Fruit fly (Drosophila melanogaster): ENCODE measurements around the gene IFT57.

Gene IFT57

DNA sequence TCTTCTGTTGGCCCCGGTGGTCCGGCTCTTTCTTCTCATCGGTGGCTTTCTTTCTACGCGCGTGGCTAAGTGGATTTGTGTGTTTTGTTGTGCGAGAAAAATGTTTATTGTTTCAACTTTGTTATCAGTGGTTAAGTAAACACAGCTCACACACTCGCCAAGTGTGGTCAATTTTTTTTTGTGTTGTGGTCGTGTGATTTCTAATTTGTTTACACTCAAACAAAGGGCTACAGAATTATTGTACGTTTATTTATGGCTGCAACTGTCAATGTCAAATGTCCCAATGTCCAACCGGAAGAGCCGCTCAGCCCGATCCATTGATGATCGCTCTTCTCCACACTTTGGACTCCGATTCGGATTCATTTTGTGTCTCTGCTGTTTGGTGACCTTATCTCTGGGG is 40.0 kb downstream of the IFT57 start:
- peak; percentile 52 for TF ChIP-seq ac (GFP tag; optimal IDR thresholded peaks at IDR 0.05)
- TF ChIP-seq dpn (GFP tag; optimal IDR thresholded peaks at IDR 0.05) = no peak
- TF ChIP-seq D (optimal IDR thresholded peaks at IDR 0.05) = peak; percentile 2
- TF ChIP-seq D (GFP tag; optimal IDR thresholded peaks at IDR 0.05) = no peak
- TF ChIP-seq MTF-1 (GFP tag; optimal IDR thresholded peaks at IDR 0.05; ENCODE audit: borderline replicate concordance) = peak; percentile 7
- peak; percentile 47 for TF ChIP-seq dmrt11E (tag; optimal IDR thresholded peaks at IDR 0.05)
- peak; percentile 29 for TF ChIP-seq CG9727 (GFP tag; optimal IDR thresholded peaks at IDR 0.05)
- peak; percentile 1 for TF ChIP-seq CG2116 (GFP tag; optimal IDR thresholded peaks at IDR 0.05)
- peak in 1 of 2 experiments; percentile 12 for TF ChIP-seq bsh (GFP tag; optimal IDR thresholded peaks at IDR 0.05)
- peak; percentile 58 for TF ChIP-seq fd102C (GFP tag; optimal IDR thresholded peaks at IDR 0.05)
- TF ChIP-seq Eip74EF (GFP tag; optimal IDR thresholded peaks at IDR 0.05) = peak in 1 of 2 experiments; percentile 6
- peak; percentile 1 for TF ChIP-seq CG17568 (GFP tag; optimal IDR thresholded peaks at IDR 0.05)
- peak; percentile 48 for TF ChIP-seq CG1233 (GFP tag; optimal IDR thresholded peaks at IDR 0.05)
- no peak for TF ChIP-seq bbx (GFP tag; IDR thresholded peaks at IDR 0.05; ENCODE audit: partially characterized antibody)
- peak in 1 of 2 experiments; percentile 49 for TF ChIP-seq tll (GFP tag; optimal IDR thresholded peaks at IDR 0.05)
- no peak for TF ChIP-seq CG32772 (GFP tag; IDR thresholded peaks at IDR 0.05)
- TF ChIP-seq CG15601 (tag; optimal IDR thresholded peaks at IDR 0.05) = peak; percentile 0
- TF ChIP-seq CG15479 (GFP tag; optimal IDR thresholded peaks at IDR 0.05) = peak; percentile 32
- peak; percentile 46 for TF ChIP-seq odd (GFP tag; optimal IDR thresholded peaks at IDR 0.05)
- no peak for TF ChIP-seq CG14441 (GFP tag; IDR thresholded peaks at IDR 0.05)
- no peak for TF ChIP-seq caup (GFP tag; optimal IDR thresholded peaks at IDR 0.05; ENCODE audit: severe bottlenecking)
- TF ChIP-seq Trl (optimal IDR thresholded peaks at IDR 0.05) = no peak
- peak; percentile 20 for TF ChIP-seq Trl (GFP tag; optimal IDR thresholded peaks at IDR 0.05)
- TF ChIP-seq CG15696 (tag; optimal IDR thresholded peaks at IDR 0.05) = peak; percentile 72
- peak; percentile 29; the same call in 1 of the 2 replicates for TF ChIP-seq chm (GFP tag; IDR thresholded peaks at IDR 0.05)
- peak; percentile 8 for TF ChIP-seq sens (GFP tag)
- peak; percentile 0 for TF ChIP-seq Vsx1 (GFP tag; optimal IDR thresholded peaks at IDR 0.05)
- peak; percentile 33 for TF ChIP-seq CG7745 (tag; optimal IDR thresholded peaks at IDR 0.05)
- peak; percentile 29 for TF ChIP-seq CG2875 (GFP tag; optimal IDR thresholded peaks at IDR 0.05)
- TF ChIP-seq Jarid2 (GFP tag; optimal IDR thresholded peaks at IDR 0.05) = peak; percentile 8
- TF ChIP-seq Sry-β (GFP tag; optimal IDR thresholded peaks at IDR 0.05) = peak; percentile 3
- peak; percentile 59 for TF ChIP-seq CG33557 (GFP tag; optimal IDR thresholded peaks at IDR 0.05)
- TF ChIP-seq CG2202 (tag; optimal IDR thresholded peaks at IDR 0.05) = peak; percentile 54
- peak; percentile 6 for TF ChIP-seq CG14710 (tag; optimal IDR thresholded peaks at IDR 0.05)
- TF ChIP-seq her (GFP tag; optimal IDR thresholded peaks at IDR 0.05) = no peak
- TF ChIP-seq phol (tag; optimal IDR thresholded peaks at IDR 0.05) = no peak
- peak; percentile 77 for TF ChIP-seq CG8388 (GFP tag; optimal IDR thresholded peaks at IDR 0.05)
- TF ChIP-seq lola (GFP tag; optimal IDR thresholded peaks at IDR 0.05) = peak in 1 of 3 experiments; percentile 22

DNA sequence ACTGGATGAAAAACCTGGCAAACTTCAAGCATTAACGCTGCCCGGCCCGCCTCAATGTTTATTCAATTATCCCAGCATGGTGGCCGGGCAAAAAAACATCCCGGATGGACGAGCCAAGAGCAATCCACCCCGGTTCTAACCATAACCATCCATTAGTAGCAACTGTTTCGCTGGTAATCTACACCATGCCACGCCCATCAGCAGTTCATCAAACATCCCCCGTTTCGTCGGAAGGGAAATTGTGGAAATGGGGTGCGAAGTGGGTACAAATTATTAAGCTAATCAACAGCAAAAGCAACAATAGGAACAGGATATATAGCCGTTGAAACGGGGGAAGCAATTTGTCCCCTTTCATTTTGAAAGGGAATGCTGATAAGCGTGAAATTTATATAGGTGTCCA is 40.9 kb downstream of the IFT57 start:
- TF ChIP-seq Nf-YC (tag; optimal IDR thresholded peaks at IDR 0.05) (peak; percentile 88), NfI (GFP tag; optimal IDR thresholded peaks at IDR 0.05) (no peak), sqz (GFP tag; optimal IDR thresholded peaks at IDR 0.05) (peak; percentile 21), CHES-1-like (GFP tag; optimal IDR thresholded peaks at IDR 0.05) (no peak), CG12155 (GFP tag; optimal IDR thresholded peaks at IDR 0.05) (no peak), seq (GFP tag; IDR thresholded peaks at IDR 0.05) (peak; percentile 73), Med (GFP tag) (peak; percentile 5), Nf-YB (GFP tag; optimal IDR thresholded peaks at IDR 0.05) (peak; percentile 88), gsb-n (tag; optimal IDR thresholded peaks at IDR 0.05) (peak; percentile 71), CG11247 (GFP tag; IDR thresholded peaks at IDR 0.05) (no peak), prd (optimal IDR thresholded peaks at IDR 0.05) (no peak), prd (GFP tag; IDR thresholded peaks at IDR 0.05) (no peak), CG3847 (GFP tag; IDR thresholded peaks at IDR 0.05) (0 out of 2 replicates have a peak, but pooled peaks have one; percentile 5), Jarid2 (GFP tag; optimal IDR thresholded peaks at IDR 0.05) (peak; percentile 3)
